Worm (Caenorhabditis elegans) whole organism, mixed stage, embryonic: ENCODE results near the gene citk-2.

ENCODE experiments used
- bed-3 ChIP-seq: fragments of 200-800 bp; sonication (Bioruptor generic); optimal IDR thresholded peaks from 3 replicates; lab custom pipeline; 2018; ENCODE audit warnings: mild to moderate bottlenecking, missing genetic modification characterization, moderate library complexity, missing compliant biosample characterization
- blmp-1 ChIP-seq: fragments of 150-350 bp; optimal IDR thresholded peaks from 2 replicates; lab custom pipeline; 2014; ENCODE audit warnings: missing biosample characterization, missing genetic modification characterization
- ceh-39 ChIP-seq: fragments of 150-350 bp; optimal IDR thresholded peaks from 2 replicates; lab custom pipeline; 2014; ENCODE audit warnings: missing biosample characterization, missing genetic modification characterization
- ceh-83 ChIP-seq: fragments of 200-800 bp; sonication (Bioruptor generic); optimal IDR thresholded peaks from 2 replicates; lab custom pipeline; 2018; ENCODE audit warnings: mild to moderate bottlenecking, missing genetic modification characterization, missing compliant biosample characterization
- ces-1 ChIP-seq: fragments of 150-350 bp; optimal IDR thresholded peaks from 2 replicates; lab custom pipeline; 2014; ENCODE audit warnings: missing biosample characterization, missing genetic modification reagents, missing genetic modification characterization
- cnd-1 ChIP-seq: fragments of 200-800 bp; sonication (Bioruptor generic); optimal IDR thresholded peaks from 2 replicates; lab custom pipeline; 2018; ENCODE audit warnings: mild to moderate bottlenecking, missing genetic modification characterization, missing compliant biosample characterization
- drap-1 ChIP-seq: fragments of 200-800 bp; sonication (Bioruptor generic); optimal IDR thresholded peaks from 3 replicates; lab custom pipeline; 2018; ENCODE audit warnings: mild to moderate bottlenecking, missing genetic modification characterization, missing compliant biosample characterization
- elt-1 ChIP-seq: sonication (generic microtip); optimal IDR thresholded peaks from 2 replicates; lab custom pipeline; 2017; ENCODE audit warnings: missing genetic modification characterization, mild to moderate bottlenecking, missing compliant biosample characterization, antibody characterized with exemption, moderate library complexity, borderline replicate concordance; ENCODE audit not compliant: insufficient read depth
- elt-3 ChIP-seq: fragments of 150-350 bp; optimal IDR thresholded peaks from 2 replicates; lab custom pipeline; 2014; ENCODE audit warnings: missing biosample characterization, missing genetic modification characterization
- flh-1 ChIP-seq: fragments of 200-800 bp; sonication (Bioruptor generic); optimal IDR thresholded peaks from 2 replicates; lab custom pipeline; 2018; ENCODE audit warnings: mild to moderate bottlenecking, missing genetic modification characterization, moderate library complexity, missing compliant biosample characterization
- ham-2 ChIP-seq: fragments of 200-800 bp; sonication (Bioruptor generic); optimal IDR thresholded peaks from 2 replicates; lab custom pipeline; 2018; ENCODE audit warnings: mild to moderate bottlenecking, missing genetic modification characterization, missing compliant biosample characterization
- hlh-1 ChIP-seq: fragments of 150-350 bp; optimal IDR thresholded peaks from 2 replicates; lab custom pipeline; 2014; ENCODE audit warnings: missing biosample characterization, missing genetic modification reagents, missing genetic modification characterization
- lin-13 ChIP-seq: fragments of 150-350 bp; optimal IDR thresholded peaks from 2 replicates; lab custom pipeline; 2014; ENCODE audit warnings: missing biosample characterization, missing genetic modification characterization
- lin-32 ChIP-seq: fragments of 200-800 bp; sonication (Bioruptor generic); optimal IDR thresholded peaks from 2 replicates; lab custom pipeline; 2018; ENCODE audit warnings: mild to moderate bottlenecking, missing genetic modification characterization, missing compliant biosample characterization
- lsy-2 ChIP-seq: fragments of 150-350 bp; optimal IDR thresholded peaks from 2 replicates; lab custom pipeline; 2014; ENCODE audit warnings: missing biosample characterization, missing genetic modification characterization
- mab-5 ChIP-seq: fragments of 150-350 bp; optimal IDR thresholded peaks from 2 replicates; lab custom pipeline; 2014; ENCODE audit warnings: missing biosample characterization, missing genetic modification characterization
- mep-1 ChIP-seq: fragments of 150-350 bp; optimal IDR thresholded peaks from 2 replicates; lab custom pipeline; 2017; ENCODE audit warnings: missing biosample characterization, missing genetic modification reagents, missing genetic modification characterization, inconsistent platforms
- mls-2 ChIP-seq: sonication (generic microtip); optimal IDR thresholded peaks from 2 replicates; lab custom pipeline; 2016; ENCODE audit warnings: mild to moderate bottlenecking, missing genetic modification characterization, moderate library complexity, missing compliant biosample characterization
- nhr-2 ChIP-seq: fragments of 150-350 bp; optimal IDR thresholded peaks from 2 replicates; lab custom pipeline; 2014; ENCODE audit warnings: missing biosample characterization, missing genetic modification characterization
- nhr-237 ChIP-seq: fragments of 150-350 bp; optimal IDR thresholded peaks from 2 replicates; lab custom pipeline; 2014; ENCODE audit warnings: missing biosample characterization, missing genetic modification characterization
- nhr-28 ChIP-seq: fragments of 150-350 bp; optimal IDR thresholded peaks from 2 replicates; lab custom pipeline; 2014; ENCODE audit warnings: missing biosample characterization, missing genetic modification characterization
- nhr-76 ChIP-seq: sonication (generic microtip); optimal IDR thresholded peaks from 2 replicates; lab custom pipeline; 2017; ENCODE audit warnings: missing biosample characterization, missing genetic modification characterization
- pha-4 ChIP-seq: fragments of 150-350 bp; optimal IDR thresholded peaks from 2 replicates; lab custom pipeline; 2018; ENCODE audit warnings: missing biosample characterization, missing genetic modification reagents, missing genetic modification characterization
- sem-2 ChIP-seq: fragments of 200-800 bp; sonication (Bioruptor generic); optimal IDR thresholded peaks from 2 replicates; lab custom pipeline; 2018; ENCODE audit warnings: mild to moderate bottlenecking, missing genetic modification characterization, missing compliant biosample characterization
- snpc-4 ChIP-seq: fragments of 150-350 bp; optimal IDR thresholded peaks from 2 replicates; lab custom pipeline; 2014; ENCODE audit warnings: missing biosample characterization, missing genetic modification characterization
- sptf-1 ChIP-seq: sonication (generic microtip); optimal IDR thresholded peaks from 2 replicates; lab custom pipeline; 2017; ENCODE audit warnings: mild to moderate bottlenecking, missing genetic modification characterization, moderate library complexity, missing compliant biosample characterization
- tbx-8 ChIP-seq: fragments of 200-800 bp; sonication (Bioruptor generic); optimal IDR thresholded peaks from 2 replicates; lab custom pipeline; 2018; ENCODE audit warnings: mild to moderate bottlenecking, missing genetic modification characterization, moderate library complexity, missing compliant biosample characterization
- unc-120 ChIP-seq: sonication (generic microtip); optimal IDR thresholded peaks from 2 replicates; lab custom pipeline; 2017; ENCODE audit warnings: missing genetic modification characterization, missing compliant biosample characterization; ENCODE audit not compliant: poor library complexity, severe bottlenecking
- unc-39 ChIP-seq: fragments of 150-350 bp; optimal IDR thresholded peaks from 2 replicates; lab custom pipeline; 2014; ENCODE audit warnings: missing biosample characterization, missing genetic modification characterization
- unc-62 ChIP-seq: fragments of 150-350 bp; optimal IDR thresholded peaks from 2 replicates; lab custom pipeline; 2014; ENCODE audit warnings: missing biosample characterization, missing genetic modification reagents, missing genetic modification characterization
- zip-8 ChIP-seq: fragments of 150-350 bp; optimal IDR thresholded peaks from 2 replicates; lab custom pipeline; 2014; ENCODE audit warnings: missing biosample characterization, missing genetic modification characterization
- ztf-11 ChIP-seq: fragments of 150-350 bp; optimal IDR thresholded peaks from 2 replicates; lab custom pipeline; 2014; ENCODE audit warnings: missing biosample characterization, missing genetic modification characterization

The citk-2 gene

ce11 chrII:5001866-5002265 lies 2.5 kb downstream of the citk-2 start:
- TF ChIP-seq lin-32 (GFP tag; lab: Kevin White, UChicago) (no peak), unc-62 (GFP tag; lab: Kevin White, UChicago) (no peak)

- TF ChIP-seq sem-2 (GFP tag; lab: Kevin White, UChicago), result no peak
- no peak for TF ChIP-seq blmp-1
- TF ChIP-seq nhr-2, result no peak
- TF ChIP-seq ceh-83, result no peak
- no peak for TF ChIP-seq elt-3 (tag; lab: Kevin White, UChicago)
- no peak for TF ChIP-seq unc-120 (tag; lab: Kevin White, UChicago)
- TF ChIP-seq hlh-1 (tag; lab: Kevin White, UChicago), result no peak
- TF ChIP-seq ceh-39, result no peak
- no peak for TF ChIP-seq lsy-2 (tag; lab: Kevin White, UChicago)
- TF ChIP-seq nhr-28, result no peak
- TF ChIP-seq bed-3 (GFP tag; lab: Kevin White, UChicago), result no peak
Observed at ce11 chrII:5003660-5004059, 4.3 kb downstream of the citk-2 start, which contains the start of gene F59A6.10. Gene F59A6.10 (plus strand): TSS chrII:5003960.

- TF ChIP-seq elt-3 (tag; lab: Kevin White, UChicago) (no peak), mls-2 (tag; lab: Kevin White, UChicago) (no peak), drap-1 (GFP tag; lab: Kevin White, UChicago) (no peak), sptf-1 (tag; lab: Kevin White, UChicago) (no peak), snpc-4 (no peak), ceh-83 (no peak), lsy-2 (tag; lab: Kevin White, UChicago) (no peak), elt-1 (tag; lab: Kevin White, UChicago) (no peak), tbx-8 (no peak), zip-8 (tag; lab: Kevin White, UChicago) (no peak), nhr-28 (no peak), ces-1 (no peak), lin-32 (GFP tag; lab: Kevin White, UChicago) (no peak), mab-5 (tag; lab: Kevin White, UChicago) (no peak), sem-2 (GFP tag; lab: Kevin White, UChicago) (no peak), ceh-39 (no peak), bed-3 (GFP tag; lab: Kevin White, UChicago) (no peak), pha-4 (no peak)
- TF ChIP-seq, all 35 proteins: peak for 0
Observed at ce11 chrII:5004781-5005180, 5.5 kb downstream of the citk-2 start, which contains the start of gene F59A6.4. Gene F59A6.4 (plus strand): TSS chrII:5005081.

DNA sequence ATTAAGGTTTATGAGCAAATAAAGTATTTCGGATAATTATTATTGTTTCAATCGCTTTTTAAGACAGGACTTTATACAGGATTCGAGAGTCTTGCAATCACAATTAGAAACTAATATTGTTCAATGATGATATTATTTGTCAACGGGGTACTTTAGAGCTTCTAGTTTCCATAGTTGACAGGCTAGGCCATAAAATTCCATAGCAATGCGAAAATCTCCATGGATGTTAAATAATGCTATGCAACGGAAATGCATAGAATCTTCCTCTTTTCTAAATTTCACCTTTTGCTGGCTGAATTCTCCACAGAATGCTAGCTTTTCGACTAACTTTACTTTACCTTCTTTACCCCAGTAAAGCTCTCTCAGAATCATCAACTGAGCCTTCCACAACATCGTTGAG lies 8.7 kb downstream of the citk-2 start, which contains the start of gene F59A6.3:
Gene F59A6.3, plus strand, starts transcription at position 301 of the 400 bp plus-strand sequence.
- TF ChIP-seq blmp-1 (no peak), mls-2 (tag; lab: Kevin White, UChicago) (no peak), snpc-4 (no peak), lsy-2 (tag; lab: Kevin White, UChicago) (no peak), nhr-2 (no peak), nhr-76 (tag; lab: Kevin White, UChicago) (no peak), drap-1 (GFP tag; lab: Kevin White, UChicago) (no peak), ztf-11 (tag; lab: Kevin White, UChicago) (no peak), ham-2 (no peak), mep-1 (no peak), tbx-8 (no peak), lin-13 (no peak), elt-1 (tag; lab: Kevin White, UChicago) (no peak), nhr-28 (no peak), unc-39 (no peak), lin-32 (GFP tag; lab: Kevin White, UChicago) (no peak), pha-4 (no peak)

DNA sequence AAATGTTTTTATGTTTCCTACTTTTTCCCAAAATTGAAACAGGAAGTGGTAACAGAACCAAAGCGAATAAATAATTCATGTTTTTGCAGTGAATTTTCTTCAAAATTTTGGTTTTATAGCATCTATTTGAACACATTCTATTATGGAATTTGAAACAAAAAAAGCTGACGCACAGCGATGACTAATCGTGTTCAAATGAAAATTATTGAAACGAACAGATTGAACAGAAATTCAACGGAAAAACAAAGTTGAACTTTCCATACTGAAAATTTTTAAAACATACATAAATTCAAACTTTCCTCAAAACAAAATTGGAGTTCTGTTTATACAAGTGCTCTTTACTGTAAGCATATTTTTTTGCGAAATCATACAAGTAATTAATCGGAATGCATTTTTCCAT lies 12.7 kb downstream of the citk-2 start, which contains the start of gene F59A6.12:
Gene F59A6.12, minus strand, starts transcription at position 101 of the 400 bp plus-strand sequence.
- TF ChIP-seq lsy-2 (tag; lab: Kevin White, UChicago) (no peak), pha-4 (no peak), hlh-1 (tag; lab: Kevin White, UChicago) (no peak), mab-5 (tag; lab: Kevin White, UChicago) (no peak), ztf-11 (tag; lab: Kevin White, UChicago) (no peak), lin-32 (GFP tag; lab: Kevin White, UChicago) (no peak), ham-2 (no peak), mep-1 (no peak)

DNA sequence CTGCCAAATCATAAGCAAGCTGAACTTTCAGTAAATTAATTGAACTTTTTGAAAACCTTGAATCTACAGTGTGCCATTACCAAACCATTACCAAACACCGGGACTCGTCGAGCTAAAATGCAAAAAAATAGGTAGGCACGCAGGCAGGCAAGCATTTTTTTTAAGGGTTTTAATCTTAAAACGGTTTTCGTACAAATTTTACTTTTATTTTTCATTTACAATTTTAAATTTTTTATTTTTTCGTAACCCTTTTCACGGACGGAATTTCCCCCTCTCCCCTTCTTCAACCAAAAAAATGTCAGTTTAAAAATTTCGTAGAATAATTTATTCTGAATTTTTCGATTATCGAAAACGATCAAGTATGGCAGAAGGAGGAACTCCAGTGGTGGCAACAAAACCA lies 15.1 kb downstream of the citk-2 start, which contains the start of gene F59A6.2:
Gene F59A6.2, plus strand, starts transcription at position 301 of the 400 bp plus-strand sequence.
- no peak for TF ChIP-seq unc-62 (GFP tag; lab: Kevin White, UChicago)
- no peak for TF ChIP-seq lin-13
- TF ChIP-seq flh-1 (GFP tag; lab: Kevin White, UChicago), result no peak
- no peak for TF ChIP-seq sem-2 (GFP tag; lab: Kevin White, UChicago)
- TF ChIP-seq mep-1, result no peak
- no peak for TF ChIP-seq lin-32 (GFP tag; lab: Kevin White, UChicago)
- no peak for TF ChIP-seq nhr-237 (tag; lab: Kevin White, UChicago)
- no peak for TF ChIP-seq ceh-83
- TF ChIP-seq snpc-4, result no peak
- TF ChIP-seq mls-2 (tag; lab: Kevin White, UChicago), result no peak
- no peak for TF ChIP-seq unc-120 (tag; lab: Kevin White, UChicago)
- no peak for TF ChIP-seq ceh-39
- TF ChIP-seq cnd-1 (tag; lab: Kevin White, UChicago), result no peak
- TF ChIP-seq ztf-11 (tag; lab: Kevin White, UChicago), result no peak
- no peak for TF ChIP-seq tbx-8
- TF ChIP-seq nhr-2, result no peak
- TF ChIP-seq drap-1 (GFP tag; lab: Kevin White, UChicago), result no peak
- no peak for TF ChIP-seq zip-8 (tag; lab: Kevin White, UChicago)
